Worm (Caenorhabditis elegans): ENCODE results near the gene clec-170.

- TF ChIP-seq sem-2 (GFP tag; optimal IDR thresholded peaks at IDR 0.05) (no peak), nhr-28 (tag; optimal IDR thresholded peaks at IDR 0.05) (no peak), unc-62 (GFP tag; optimal IDR thresholded peaks at IDR 0.05) (no peak), lin-13 (tag; optimal IDR thresholded peaks at IDR 0.05) (no peak), drap-1 (GFP tag; optimal IDR thresholded peaks at IDR 0.05) (no peak), pha-4 (tag; optimal IDR thresholded peaks at IDR 0.05) (no peak), ham-2 (GFP tag; optimal IDR thresholded peaks at IDR 0.05) (no peak)
These were observed 18.2 kb downstream of the clec-170 start for ce11 chrIV:1284877-1285276.
